Worm (Caenorhabditis elegans) whole organism, young adult: ENCODE results near the gene F19H6.5.

Experiments
- B0019.2 ChIP-seq: fragments of 200-800 bp; sonication (Bioruptor generic); conservative IDR thresholded peaks from 2 replicates; pipeline ENCODE4 v1.3.6; 2022; ENCODE audit warnings: missing genetic modification reagents, missing genetic modification characterization, missing compliant biosample characterization
- B0261.1 ChIP-seq: sonication (generic microtip); optimal IDR thresholded peaks from 2 replicates; lab custom pipeline; 2016; ENCODE audit warnings: mild to moderate bottlenecking, missing genetic modification characterization, moderate library complexity, missing compliant biosample characterization
- C06A6.2 ChIP-seq: fragments of 200-800 bp; sonication (Bioruptor generic); conservative IDR thresholded peaks from 2 replicates; pipeline ENCODE4 v1.3.6; 2022; ENCODE audit warnings: missing genetic modification characterization, missing compliant biosample characterization
- F52B5.7 ChIP-seq: sonication (generic microtip); optimal IDR thresholded peaks from 2 replicates; lab custom pipeline; 2016; ENCODE audit warnings: mild to moderate bottlenecking, missing genetic modification characterization, missing compliant biosample characterization
- K11D2.4 ChIP-seq: fragments of 200-800 bp; sonication (Bioruptor generic); IDR thresholded peaks from 2 replicates; pipeline ENCODE4 v1.3.6; 2022; ENCODE audit warnings: missing genetic modification reagents, missing genetic modification characterization, missing compliant biosample characterization
- K12H6.12 ChIP-seq: fragments of 200-800 bp; sonication (Bioruptor generic); optimal IDR thresholded peaks from 2 replicates; lab custom pipeline; 2018; ENCODE audit warnings: mild to moderate bottlenecking, missing genetic modification characterization, missing compliant biosample characterization
- Y56A3A.18 ChIP-seq: fragments of 200-800 bp; sonication (Bioruptor generic); IDR thresholded peaks from 2 replicates; pipeline ENCODE4 v1.3.6; 2022; ENCODE audit warnings: missing genetic modification reagents, missing genetic modification characterization, missing compliant biosample characterization
- Y67H2A.10 ChIP-seq: fragments of 200-800 bp; sonication (Bioruptor generic); conservative IDR thresholded peaks from 2 replicates; pipeline ENCODE4 v1.3.6; 2022; ENCODE audit warnings: missing genetic modification reagents, missing genetic modification characterization, missing compliant biosample characterization
- aptf-2 ChIP-seq: fragments of 200-800 bp; sonication (Bioruptor generic); conservative IDR thresholded peaks from 2 replicates; pipeline ENCODE4 v1.3.6; 2022; ENCODE audit warnings: missing genetic modification reagents, missing genetic modification characterization, missing compliant biosample characterization
- athp-1 ChIP-seq: sonication (generic microtip); optimal IDR thresholded peaks from 2 replicates; lab custom pipeline; 2017; ENCODE audit warnings: mild to moderate bottlenecking, missing genetic modification characterization, missing compliant biosample characterization
- bed-1 ChIP-seq: fragments of 200-800 bp; sonication (Bioruptor generic); IDR thresholded peaks from 2 replicates; pipeline ENCODE4 v1.3.6; 2022; ENCODE audit warnings: missing genetic modification reagents, missing genetic modification characterization, missing compliant biosample characterization
- ccch-3 ChIP-seq: fragments of 200-800 bp; sonication (Bioruptor generic); optimal IDR thresholded peaks from 2 replicates; lab custom pipeline; 2018; ENCODE audit warnings: mild to moderate bottlenecking, missing genetic modification characterization, missing compliant biosample characterization
- cebp-1 ChIP-seq, 2 experiments: fragments of 200-800 bp in 1 of 2; sonication (Bioruptor generic) in 1 of 2; sonication (generic microtip) in 1 of 2; IDR thresholded peaks in 1 of 2; optimal IDR thresholded peaks in 1 of 2; 2 replicates each; pipeline versions ENCODE4 v1.3.6 to Lab custom; 2017 to 2022; ENCODE audit warnings: missing compliant biosample characterization in 2 of 2, missing genetic modification characterization in 2 of 2, mild to moderate bottlenecking in 1 of 2, missing genetic modification reagents in 1 of 2, moderate library complexity in 1 of 2
- cebp-2 ChIP-seq: fragments of 200-800 bp; sonication (Bioruptor generic); IDR thresholded peaks from 2 replicates; pipeline ENCODE4 v1.3.6; 2022; ENCODE audit warnings: missing genetic modification characterization, missing compliant biosample characterization
- ceh-100 ChIP-seq: fragments of 200-800 bp; sonication (Bioruptor generic); IDR thresholded peaks from 2 replicates; pipeline ENCODE4 v1.3.6; 2022; ENCODE audit warnings: missing genetic modification reagents, missing genetic modification characterization, missing compliant biosample characterization
- ceh-27 ChIP-seq: fragments of 200-800 bp; sonication (Bioruptor generic); optimal IDR thresholded peaks from 2 replicates; lab custom pipeline; 2018; ENCODE audit warnings: mild to moderate bottlenecking, missing genetic modification characterization, moderate library complexity, missing compliant biosample characterization
- ceh-58 ChIP-seq: fragments of 200-800 bp; sonication (Bioruptor generic); IDR thresholded peaks from 2 replicates; pipeline ENCODE4 v1.3.6; 2022; ENCODE audit warnings: missing genetic modification characterization, missing compliant biosample characterization
- ceh-79 ChIP-seq: sonication (generic microtip); optimal IDR thresholded peaks from 2 replicates; lab custom pipeline; 2017; ENCODE audit warnings: mild to moderate bottlenecking, missing genetic modification characterization, missing compliant biosample characterization
- dox-1 ChIP-seq: fragments of 200-800 bp; sonication (Bioruptor generic); IDR thresholded peaks from 2 replicates; pipeline ENCODE4 v1.3.6; 2022; ENCODE audit warnings: missing genetic modification reagents, missing genetic modification characterization, missing compliant biosample characterization
- egl-44 ChIP-seq: fragments of 200-800 bp; sonication (Bioruptor generic); IDR thresholded peaks from 2 replicates; pipeline ENCODE4 v1.3.6; 2022; ENCODE audit warnings: missing genetic modification reagents, missing genetic modification characterization, missing compliant biosample characterization
- fkh-3 ChIP-seq: sonication (generic microtip); optimal IDR thresholded peaks from 2 replicates; lab custom pipeline; 2016; ENCODE audit warnings: mild to moderate bottlenecking, missing genetic modification characterization, missing compliant biosample characterization
- him-1 ChIP-seq: sonication (generic microtip); optimal IDR thresholded peaks from 2 replicates; lab custom pipeline; 2016; ENCODE audit warnings: missing genotype, missing genetic modification reagents, missing genetic modification characterization, missing compliant biosample characterization
- lag-1 ChIP-seq: fragments of 200-800 bp; sonication (Bioruptor generic); IDR thresholded peaks from 2 replicates; pipeline ENCODE4 v1.3.6; 2022; ENCODE audit warnings: missing genetic modification reagents, missing genetic modification characterization, missing compliant biosample characterization
- let-607 ChIP-seq, 2 experiments: fragments of 200-800 bp in 1 of 2; sonication (Bioruptor generic) in 1 of 2; sonication (generic microtip) in 1 of 2; optimal IDR thresholded peaks; 2 replicates each; lab custom pipeline; 2016 to 2018; ENCODE audit warnings: mild to moderate bottlenecking in 2 of 2, missing compliant biosample characterization in 2 of 2, missing genetic modification characterization in 2 of 2, moderate library complexity in 2 of 2, missing genotype in 1 of 2
- lin-40 ChIP-seq: sonication (generic microtip); optimal IDR thresholded peaks from 2 replicates; lab custom pipeline; 2016; ENCODE audit warnings: missing genetic modification characterization, mild to moderate bottlenecking, missing compliant biosample characterization, missing genotype, missing genetic modification reagents
- lir-1 ChIP-seq: fragments of 200-800 bp; sonication (Bioruptor generic); conservative IDR thresholded peaks from 2 replicates; pipeline ENCODE4 v1.3.6; 2022; ENCODE audit warnings: missing genetic modification reagents, missing genetic modification characterization, missing compliant biosample characterization
- madf-8 ChIP-seq: fragments of 200-800 bp; sonication (Bioruptor generic); conservative IDR thresholded peaks from 2 replicates; pipeline ENCODE4 v1.3.6; 2022; ENCODE audit warnings: missing genetic modification reagents, missing genetic modification characterization, missing compliant biosample characterization
- mcd-1 ChIP-seq: fragments of 200-800 bp; sonication (Bioruptor generic); IDR thresholded peaks from 2 replicates; pipeline ENCODE4 v1.3.6; 2022; ENCODE audit warnings: missing genetic modification reagents, missing genetic modification characterization, missing compliant biosample characterization
- mxl-1 ChIP-seq: sonication (generic microtip); optimal IDR thresholded peaks from 2 replicates; lab custom pipeline; 2016; ENCODE audit warnings: missing genetic modification characterization, missing compliant biosample characterization
- nfya-1 ChIP-seq: sonication (generic microtip); optimal IDR thresholded peaks from 2 replicates; lab custom pipeline; 2017; ENCODE audit warnings: antibody characterized with exemption, missing compliant biosample characterization, missing genetic modification characterization, borderline replicate concordance; ENCODE audit not compliant: insufficient read depth
- nhr-179 ChIP-seq: sonication (generic microtip); optimal IDR thresholded peaks from 2 replicates; lab custom pipeline; 2016; ENCODE audit warnings: mild to moderate bottlenecking, missing genetic modification characterization, missing compliant biosample characterization
- nhr-27 ChIP-seq: fragments of 200-800 bp; sonication (Bioruptor generic); optimal IDR thresholded peaks from 2 replicates; lab custom pipeline; 2018; ENCODE audit warnings: mild to moderate bottlenecking, missing genetic modification characterization, moderate library complexity, missing compliant biosample characterization
- nhr-90 ChIP-seq: sonication (generic microtip); optimal IDR thresholded peaks from 2 replicates; lab custom pipeline; 2016; ENCODE audit warnings: missing genotype, mild to moderate bottlenecking, missing genetic modification characterization, missing compliant biosample characterization
- pbrm-1 ChIP-seq: fragments of 200-800 bp; sonication (Bioruptor generic); IDR thresholded peaks from 2 replicates; pipeline ENCODE4 v1.3.6; 2022; ENCODE audit warnings: missing genetic modification reagents, missing genetic modification characterization, missing compliant biosample characterization
- pha-4 ChIP-seq: fragments of 150-350 bp; sonication (generic microtip); optimal IDR thresholded peaks from 2 replicates; lab custom pipeline; 2014; ENCODE audit warnings: missing biosample characterization, missing genetic modification reagents, missing genetic modification characterization
- rcor-1 ChIP-seq: fragments of 200-800 bp; sonication (Bioruptor generic); IDR thresholded peaks from 2 replicates; pipeline ENCODE4 v1.3.6; 2022; ENCODE audit warnings: missing genetic modification reagents, missing genetic modification characterization, missing compliant biosample characterization
- sdz-38 ChIP-seq: sonication (generic microtip); optimal IDR thresholded peaks from 2 replicates; lab custom pipeline; 2016; ENCODE audit warnings: missing genotype, missing genetic modification characterization, missing compliant biosample characterization
- snpc-1.3 ChIP-seq: sonication (generic microtip); optimal IDR thresholded peaks from 2 replicates; lab custom pipeline; 2017; ENCODE audit warnings: missing genetic modification characterization, mild to moderate bottlenecking, missing compliant biosample characterization, antibody characterized with exemption, moderate library complexity, missing genotype, missing genetic modification reagents; ENCODE audit not compliant: insufficient read depth
- snpc-4 ChIP-seq, 5 experiments: fragments of 150-350 bp in 1 of 5; sonication (generic microtip) in 4 of 5; optimal IDR thresholded peaks; 2 replicates each; lab custom pipeline; 2014 to 2018; ENCODE audit warnings: missing genetic modification characterization in 5 of 5, missing biosample characterization in 3 of 5, antibody characterized with exemption in 2 of 5, mild to moderate bottlenecking in 2 of 5, missing compliant biosample characterization in 2 of 5, missing genotype in 2 of 5, moderate library complexity in 2 of 5, missing genetic modification reagents in 1 of 5
- sptf-2 ChIP-seq: fragments of 200-800 bp; sonication (Bioruptor generic); optimal IDR thresholded peaks from 2 replicates; lab custom pipeline; 2018; ENCODE audit warnings: mild to moderate bottlenecking, missing genetic modification characterization, missing compliant biosample characterization
- tbx-9 ChIP-seq: sonication (generic microtip); optimal IDR thresholded peaks from 2 replicates; lab custom pipeline; 2016; ENCODE audit warnings: borderline replicate concordance, missing genetic modification characterization, inconsistent platforms, missing compliant biosample characterization
- tlf-1 ChIP-seq: fragments of 200-800 bp; sonication (Bioruptor generic); optimal IDR thresholded peaks from 2 replicates; lab custom pipeline; 2018; ENCODE audit warnings: mild to moderate bottlenecking, missing genetic modification characterization, missing compliant biosample characterization
- unc-62 ChIP-seq: fragments of 150-350 bp; optimal IDR thresholded peaks from 2 replicates; lab custom pipeline; 2014; ENCODE audit warnings: missing biosample characterization, missing genetic modification reagents, missing genetic modification characterization
- zfh-2 ChIP-seq: fragments of 200-800 bp; sonication (Bioruptor generic); conservative IDR thresholded peaks from 2 replicates; pipeline ENCODE4 v1.3.6; 2022; ENCODE audit warnings: missing genetic modification reagents, missing genetic modification characterization, missing compliant biosample characterization
- ztf-18 ChIP-seq: sonication (generic microtip); optimal IDR thresholded peaks from 2 replicates; lab custom pipeline; 2016; ENCODE audit warnings: missing genotype, mild to moderate bottlenecking, missing genetic modification characterization, missing compliant biosample characterization
- ztf-26 ChIP-seq: sonication (generic microtip); optimal IDR thresholded peaks from 2 replicates; lab custom pipeline; 2017; ENCODE audit warnings: missing genetic modification characterization, missing compliant biosample characterization
- ztf-3 ChIP-seq: fragments of 200-800 bp; sonication (Bioruptor generic); optimal IDR thresholded peaks from 2 replicates; lab custom pipeline; 2018; ENCODE audit warnings: mild to moderate bottlenecking, missing genetic modification characterization, missing compliant biosample characterization

Gene F19H6.5

DNA sequence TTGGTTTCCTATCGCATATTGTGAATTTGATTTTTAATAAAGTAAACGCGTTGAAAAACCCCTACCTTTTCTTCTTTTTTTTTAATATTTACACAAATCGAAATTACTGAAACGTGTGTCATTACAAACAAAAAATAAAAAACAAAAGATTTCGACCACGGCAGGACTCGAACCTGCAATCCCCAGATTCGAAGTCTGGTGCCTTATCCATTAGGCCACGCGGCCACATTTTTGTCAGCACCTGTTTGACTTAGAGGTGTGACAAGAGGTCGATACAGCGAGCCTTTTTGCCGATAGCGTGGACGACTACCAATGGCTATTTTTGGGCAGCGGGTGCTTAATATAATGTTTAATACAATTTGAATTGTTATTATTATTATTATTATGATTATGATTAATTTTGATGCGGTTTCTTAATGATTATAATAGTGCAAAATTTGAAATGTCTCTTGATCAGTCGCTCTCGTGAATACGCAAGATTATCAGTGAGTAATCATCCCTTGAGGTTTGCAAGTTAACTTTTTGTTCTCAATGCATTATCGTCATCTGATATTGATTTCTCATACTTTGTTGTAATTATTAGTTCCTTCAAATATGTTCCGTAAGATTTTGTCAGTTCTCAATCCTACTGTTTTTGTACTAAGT is 26.7 kb downstream of the F19H6.5 start, which contains the start of gene srd-44 (continued):
- TF ChIP-seq F52B5.7 (no peak), ztf-3 (GFP tag; lab: Kevin White, UChicago) (no peak), ztf-26 (peak; percentile 63), let-607 (tag; optimal IDR thresholded peaks at IDR 0.05; lab: Kevin White, UChicago) (no peak), ccch-3 (GFP tag; lab: Kevin White, UChicago) (no peak), mxl-1 (peak; percentile 48), aptf-2 (no peak), nhr-27 (no peak), zfh-2 (GFP tag; lab: Robert Waterston, UW) (no peak), lin-40 (tag; lab: Kevin White, UChicago) (no peak), fkh-3 (tag; lab: Kevin White, UChicago) (no peak), cebp-1 (GFP tag; IDR thresholded peaks at IDR 0.05; lab: Robert Waterston, UW) (no peak), cebp-1 (tag; optimal IDR thresholded peaks at IDR 0.05; lab: Kevin White, UChicago) (no peak), athp-1 (tag; lab: Kevin White, UChicago) (peak; percentile 45), sptf-2 (GFP tag; lab: Kevin White, UChicago) (no peak), snpc-1.3 (peak; percentile 64), dox-1 (GFP tag; lab: Robert Waterston, UW) (no peak; the same call in 1 of the 2 replicates), lag-1 (GFP tag; lab: Robert Waterston, UW) (no peak), egl-44 (GFP tag; lab: Robert Waterston, UW) (no peak), tbx-9 (tag; lab: Kevin White, UChicago) (no peak), K11D2.4 (no peak), mcd-1 (no peak), ztf-18 (tag; lab: Kevin White, UChicago) (peak; percentile 30), cebp-2 (GFP tag; lab: Robert Waterston, UW) (no peak), B0261.1 (tag; lab: Kevin White, UChicago) (peak; percentile 93), lir-1 (GFP tag; lab: Robert Waterston, UW) (no peak), K12H6.12 (tag; lab: Kevin White, UChicago) (no peak), nfya-1 (no peak), Y56A3A.18 (no peak), rcor-1 (GFP tag; lab: Robert Waterston, UW) (peak; percentile 62; the same call in 1 of the 2 replicates), sdz-38 (tag; lab: Kevin White, UChicago) (no peak), bed-1 (GFP tag; lab: Robert Waterston, UW) (no peak), nhr-179 (tag; lab: Kevin White, UChicago) (no peak), nhr-90 (peak; percentile 58), Y67H2A.10 (GFP tag; lab: Robert Waterston, UW) (no peak), ceh-79 (tag; lab: Kevin White, UChicago) (no peak), unc-62 (GFP tag; lab: Kevin White, UChicago) (no peak), ceh-100 (no peak), madf-8 (GFP tag; lab: Robert Waterston, UW) (no peak), snpc-4 (GFP tag; optimal IDR thresholded peaks at IDR 0.05; lab: Kevin White, UChicago) (peak; percentile 56), snpc-4 (tag; optimal IDR thresholded peaks at IDR 0.05; lab: Kevin White, UChicago) (no peak), pha-4 (tag; lab: Kevin White, UChicago) (no peak), tlf-1 (GFP tag; lab: Kevin White, UChicago) (no peak), pbrm-1 (peak; percentile 83), C06A6.2 (no peak), ceh-58 (GFP tag; lab: Robert Waterston, UW) (no peak), ceh-27 (no peak), him-1 (tag; lab: Kevin White, UChicago) (peak; percentile 72), B0019.2 (no peak)
